Worm (Caenorhabditis elegans): ENCODE measurements around the gene pgph-2.

pgph-2 gene

ce11 chrV:5765081-5765480, at the start of gene pgph-2:
Gene pgph-2, plus strand, starts transcription at chrV:5765127.
- no peak for TF ChIP-seq efl-1 (GFP tag; optimal IDR thresholded peaks at IDR 0.05)
- no peak for TF ChIP-seq ztf-6 (GFP tag; IDR thresholded peaks at IDR 0.05)
- TF ChIP-seq nfya-1 (tag; optimal IDR thresholded peaks at IDR 0.05; ENCODE audit: borderline replicate concordance, insufficient read depth): no peak
- no peak for TF ChIP-seq nfyb-1 (GFP tag; IDR thresholded peaks at IDR 0.05)

ce11 chrV:5716508-5716907, 48.4 kb upstream of the pgph-2 start, which contains the start of gene K09H11.9:
Gene K09H11.9, minus strand, starts transcription at chrV:5716608.
- 0 out of 2 replicates have a peak, but pooled peaks have one; percentile 30 for TF ChIP-seq madf-3 (GFP tag; IDR thresholded peaks at IDR 0.05)
- TF ChIP-seq let-526 (GFP tag; IDR thresholded peaks at IDR 0.05): no peak

- peak; percentile 62 for TF ChIP-seq snpc-4 (GFP tag; optimal IDR thresholded peaks at IDR 0.05)
- peak in 3 of 4 experiments; percentile 49 to 68 (median 64) for TF ChIP-seq snpc-4 (tag; optimal IDR thresholded peaks at IDR 0.05)
- peak; percentile 74; the same call in 1 of the 2 replicates for TF ChIP-seq attf-6 (GFP tag; IDR thresholded peaks at IDR 0.05)
- TF ChIP-seq bed-2 (GFP tag; IDR thresholded peaks at IDR 0.05): no peak
- TF ChIP-seq nhr-120 (GFP tag; IDR thresholded peaks at IDR 0.05): no peak
- peak; percentile 49 for TF ChIP-seq F23B12.7 (tag; optimal IDR thresholded peaks at IDR 0.05; ENCODE audit: insufficient read depth)
- peak; percentile 91 for TF ChIP-seq tlf-1 (GFP tag; optimal IDR thresholded peaks at IDR 0.05)
- peak; percentile 66; the same call in 1 of the 2 replicates for TF ChIP-seq Y53G8AR.9 (GFP tag; conservative IDR thresholded peaks at IDR 0.05)
- no peak for TF ChIP-seq hmg-20 (GFP tag; IDR thresholded peaks at IDR 0.05)
- TF ChIP-seq xnd-1 (tag; optimal IDR thresholded peaks at IDR 0.05): peak; percentile 97
- no peak for TF ChIP-seq sptf-2 (GFP tag; optimal IDR thresholded peaks at IDR 0.05)
- TF ChIP-seq ceh-100 (GFP tag; IDR thresholded peaks at IDR 0.05): peak; percentile 55; the same call in 1 of the 2 replicates
- no peak for TF ChIP-seq attf-5 (GFP tag; optimal IDR thresholded peaks at IDR 0.05)
- no peak for TF ChIP-seq madf-10 (tag; optimal IDR thresholded peaks at IDR 0.05)
- no peak for TF ChIP-seq F10E7.11 (tag; optimal IDR thresholded peaks at IDR 0.05)
- no peak for TF ChIP-seq ztf-3 (GFP tag; optimal IDR thresholded peaks at IDR 0.05)
- TF ChIP-seq mcd-1 (GFP tag; IDR thresholded peaks at IDR 0.05): peak; percentile 67
- TF ChIP-seq atf-7 (tag; optimal IDR thresholded peaks at IDR 0.05): no peak
- TF ChIP-seq lin-35 (GFP tag; optimal IDR thresholded peaks at IDR 0.05): peak in 2 of 3 experiments; percentile 41 to 78
- no peak for TF ChIP-seq bed-1 (GFP tag; IDR thresholded peaks at IDR 0.05)
- no peak for TF ChIP-seq nfyb-1 (GFP tag; IDR thresholded peaks at IDR 0.05)
- TF ChIP-seq C06A6.2 (GFP tag; conservative IDR thresholded peaks at IDR 0.05): no peak
- 0 out of 2 replicates have a peak, but pooled peaks have one; percentile 23 for TF ChIP-seq Y67H2A.10 (GFP tag; conservative IDR thresholded peaks at IDR 0.05)
- peak; percentile 95 for TF ChIP-seq dpl-1 (GFP tag; optimal IDR thresholded peaks at IDR 0.05)
- peak; percentile 82 for TF ChIP-seq hsf-1 (GFP tag; IDR thresholded peaks at IDR 0.05)
- TF ChIP-seq akir-1 (GFP tag; optimal IDR thresholded peaks at IDR 0.05): no peak
- TF ChIP-seq him-1 (tag; optimal IDR thresholded peaks at IDR 0.05): peak; percentile 91
- TF ChIP-seq hrde-1 (tag; optimal IDR thresholded peaks at IDR 0.05; ENCODE audit: borderline replicate concordance): peak; percentile 59
- TF ChIP-seq ekl-4 (GFP tag; IDR thresholded peaks at IDR 0.05): peak; percentile 87
- TF ChIP-seq F49E8.2 (tag; optimal IDR thresholded peaks at IDR 0.05; ENCODE audit: insufficient read depth): peak; percentile 96
- TF ChIP-seq F57C9.4 (tag; optimal IDR thresholded peaks at IDR 0.05): no peak
- TF ChIP-seq B0019.2 (GFP tag; conservative IDR thresholded peaks at IDR 0.05): peak; percentile 92
- TF ChIP-seq ztf-6 (GFP tag; IDR thresholded peaks at IDR 0.05): no peak
- TF ChIP-seq ceh-40 (GFP tag; IDR thresholded peaks at IDR 0.05): no peak
- TF ChIP-seq ceh-79 (tag; optimal IDR thresholded peaks at IDR 0.05): no peak
- 0 out of 2 replicates have a peak, but pooled peaks have one; percentile 34 for TF ChIP-seq ztf-25 (GFP tag; IDR thresholded peaks at IDR 0.05)
- TF ChIP-seq F57A8.1 (GFP tag; optimal IDR thresholded peaks at IDR 0.05): no peak
- TF ChIP-seq F37B4.10 (GFP tag; IDR thresholded peaks at IDR 0.05): no peak
- no peak for TF ChIP-seq mes-4 (tag; optimal IDR thresholded peaks at IDR 0.05)
Measured at ce11 chrV:5717237-5717935, 47.5 kb upstream of the pgph-2 start, which contains the start of gene rga-3. Gene rga-3, plus strand, starts transcription at chrV:5717885.

All from whole organism, young adult.